Worm (Caenorhabditis elegans) whole organism, L4 larva: ENCODE measurements around the gene lyst-1.
A peak's percentile ranks its signal among the peaks of the same experiment; 100 is the strongest.

Experiments used
- T20F7.1 ChIP-seq: fragments of 200-800 bp; sonication (Bioruptor generic); optimal IDR thresholded peaks from 2 replicates; lab custom pipeline; 2018; ENCODE audit warnings: mild to moderate bottlenecking, missing genetic modification characterization, missing compliant biosample characterization
- aha-1 ChIP-seq: fragments of 150-350 bp; peaks from one replicate; lab custom pipeline; 2014; ENCODE audit warnings: missing biosample characterization, missing genetic modification characterization
- ama-1 ChIP-seq: fragments of 150-350 bp; optimal IDR thresholded peaks from 2 replicates; lab custom pipeline; 2014; ENCODE audit warnings: inconsistent platforms, mixed read lengths
- attf-4 ChIP-seq: sonication (generic microtip); optimal IDR thresholded peaks from 3 replicates; lab custom pipeline; 2017; ENCODE audit warnings: missing biosample characterization, missing genetic modification characterization
- ceh-44 ChIP-seq: fragments of 200-800 bp; sonication (Bioruptor generic); IDR thresholded peaks from 2 replicates; pipeline ENCODE4 v1.3.6; 2022; ENCODE audit warnings: missing genetic modification reagents, missing genetic modification characterization, missing compliant biosample characterization
- ceh-62 ChIP-seq: sonication (generic microtip); optimal IDR thresholded peaks from 2 replicates; lab custom pipeline; 2017; ENCODE audit warnings: missing biosample characterization, missing genetic modification characterization
- ceh-82 ChIP-seq: sonication (generic microtip); optimal IDR thresholded peaks from 2 replicates; lab custom pipeline; 2017; ENCODE audit warnings: missing biosample characterization, missing genetic modification characterization
- dmd-8 ChIP-seq: fragments of 200-800 bp; sonication (Bioruptor generic); IDR thresholded peaks from 2 replicates; pipeline ENCODE4 v1.3.6; 2022; ENCODE audit warnings: missing genetic modification characterization, missing compliant biosample characterization
- dmd-9 ChIP-seq: fragments of 200-800 bp; sonication (Bioruptor generic); IDR thresholded peaks from 2 replicates; pipeline ENCODE4 v1.3.6; 2022; ENCODE audit warnings: missing genetic modification reagents, missing genetic modification characterization, missing compliant biosample characterization
- duxl-1 ChIP-seq: sonication (generic microtip); optimal IDR thresholded peaks from 2 replicates; lab custom pipeline; 2016; ENCODE audit warnings: mild to moderate bottlenecking, missing genetic modification characterization, moderate library complexity, missing compliant biosample characterization; ENCODE audit not compliant: poor library complexity
- hlh-11 ChIP-seq: fragments of 200-800 bp; sonication (Bioruptor generic); optimal IDR thresholded peaks from 2 replicates; lab custom pipeline; 2018; ENCODE audit warnings: mild to moderate bottlenecking, missing genetic modification characterization, missing compliant biosample characterization
- hlh-30 ChIP-seq: sonication (generic microtip); optimal IDR thresholded peaks from 2 replicates; lab custom pipeline; 2017; ENCODE audit warnings: antibody characterized with exemption, mild to moderate bottlenecking, missing genetic modification characterization, missing compliant biosample characterization; ENCODE audit not compliant: insufficient read depth
- lim-7 ChIP-seq: fragments of 200-800 bp; sonication (Bioruptor generic); IDR thresholded peaks from 2 replicates; pipeline ENCODE4 v1.3.6; 2022; ENCODE audit warnings: missing genetic modification characterization, missing compliant biosample characterization
- madf-5 ChIP-seq, 2 experiments: fragments of 200-800 bp; sonication (Bioruptor generic); IDR thresholded peaks; 2 replicates each; pipeline ENCODE4 v1.3.6; 2022; ENCODE audit warnings: missing compliant biosample characterization in 2 of 2, missing genetic modification characterization in 2 of 2
- mep-1 ChIP-seq: fragments of 150-350 bp; sonication (generic microtip); optimal IDR thresholded peaks from 3 replicates; lab custom pipeline; 2014; ENCODE audit warnings: missing biosample characterization, missing genetic modification characterization
- mxl-3 ChIP-seq: fragments of 200-800 bp; sonication (Bioruptor generic); optimal IDR thresholded peaks from 2 replicates; lab custom pipeline; 2018; ENCODE audit warnings: mild to moderate bottlenecking, missing genetic modification characterization, missing compliant biosample characterization
- nhr-102 ChIP-seq: sonication (generic microtip); optimal IDR thresholded peaks from 2 replicates; lab custom pipeline; 2016; ENCODE audit warnings: mild to moderate bottlenecking, missing genetic modification characterization, moderate library complexity, missing compliant biosample characterization
- nhr-25 ChIP-seq: sonication (generic microtip); optimal IDR thresholded peaks from 2 replicates; lab custom pipeline; 2017; ENCODE audit warnings: missing genetic modification characterization, mild to moderate bottlenecking, missing compliant biosample characterization, antibody characterized with exemption, moderate library complexity, borderline replicate concordance; ENCODE audit not compliant: insufficient read depth
- nhr-48 ChIP-seq: sonication (generic microtip); optimal IDR thresholded peaks from 2 replicates; lab custom pipeline; 2016; ENCODE audit warnings: mild to moderate bottlenecking, missing genetic modification characterization, missing compliant biosample characterization
- pha-4 ChIP-seq, 2 experiments: fragments of 150-350 bp in 1 of 2; fragments of 200-800 bp in 1 of 2; sonication (Bioruptor generic) in 1 of 2; IDR thresholded peaks in 1 of 2; optimal IDR thresholded peaks in 1 of 2; 2 replicates each; pipeline versions ENCODE4 v1.3.6 to Lab custom; 2014 to 2022; ENCODE audit warnings: missing genetic modification characterization in 2 of 2, missing genetic modification reagents in 2 of 2, missing biosample characterization in 1 of 2, missing compliant biosample characterization in 1 of 2
- php-3 ChIP-seq: fragments of 200-800 bp; sonication (Bioruptor generic); IDR thresholded peaks from 2 replicates; pipeline ENCODE4 v1.3.6; 2022; ENCODE audit warnings: missing genetic modification reagents, missing genetic modification characterization, missing compliant biosample characterization
- sdz-12 ChIP-seq: fragments of 200-800 bp; sonication (Bioruptor generic); optimal IDR thresholded peaks from 2 replicates; lab custom pipeline; 2018; ENCODE audit warnings: mild to moderate bottlenecking, missing genetic modification characterization, missing compliant biosample characterization
- snpc-4 ChIP-seq: fragments of 150-350 bp; optimal IDR thresholded peaks from 2 replicates; lab custom pipeline; 2014; ENCODE audit warnings: missing biosample characterization, missing genetic modification characterization
- spr-3 ChIP-seq: fragments of 200-800 bp; sonication (Bioruptor generic); optimal IDR thresholded peaks from 2 replicates; lab custom pipeline; 2018; ENCODE audit warnings: mild to moderate bottlenecking, missing genetic modification characterization, missing compliant biosample characterization
- tag-97 ChIP-seq: fragments of 200-800 bp; sonication (Bioruptor generic); IDR thresholded peaks from 2 replicates; pipeline ENCODE4 v1.3.6; 2022; ENCODE audit warnings: missing genetic modification characterization, missing compliant biosample characterization
- unc-62 ChIP-seq, 3 experiments: fragments of 150-350 bp in 1 of 3; sonication (generic microtip); optimal IDR thresholded peaks in 2 of 3; peaks in 1 of 3; 1 replicate in 1 of 3; 2 replicates in 2 of 3; lab custom pipeline; 2014 to 2017; ENCODE audit warnings: missing biosample characterization in 3 of 3, missing genetic modification characterization in 3 of 3, missing genetic modification reagents in 3 of 3, missing genotype in 1 of 3
- zfp-2 ChIP-seq: sonication (generic microtip); optimal IDR thresholded peaks from 2 replicates; lab custom pipeline; 2016; ENCODE audit warnings: mild to moderate bottlenecking, missing genetic modification characterization, missing compliant biosample characterization
- zfp-3 ChIP-seq: fragments of 200-800 bp; sonication (Bioruptor generic); conservative IDR thresholded peaks from 2 replicates; pipeline ENCODE4 v1.3.6; 2022; ENCODE audit warnings: missing genetic modification reagents, missing genetic modification characterization, missing compliant biosample characterization

The lyst-1 gene

ce11 chrX:12168765-12169164 is 27.8 kb upstream of the lyst-1 start:
- TF ChIP-seq dmd-9 (GFP tag; lab: Robert Waterston, UW): no peak
- 0 out of 2 replicates have a peak, but pooled peaks have one; percentile 25 for TF ChIP-seq zfp-3
- TF ChIP-seq aha-1 (tag; lab: Kevin White, UChicago): peak; percentile 98
- TF ChIP-seq, all 104 proteins: peak for 2

- TF ChIP-seq nhr-25 (tag; lab: Kevin White, UChicago) (no peak), unc-62 (GFP tag; optimal IDR thresholded peaks at IDR 0.05 in 1 of 2; lab: Kevin White, UChicago) (peak in 1 of 2 experiments; percentile 72), unc-62 (tag; optimal IDR thresholded peaks at IDR 0.05; lab: Kevin White, UChicago) (no peak), hlh-30 (peak; percentile 71), php-3 (GFP tag; lab: Robert Waterston, UW) (no peak), madf-5 (GFP tag; IDR thresholded peaks at IDR 0.05; lab: Robert Waterston, UW) (no peak)
Measured at ce11 chrX:12167632-12168377, 26.9 kb upstream of the lyst-1 start.

- TF ChIP-seq tag-97 (no peak), T20F7.1 (GFP tag; lab: Kevin White, UChicago) (no peak), attf-4 (tag; lab: Kevin White, UChicago) (no peak), zfp-3 (no peak), spr-3 (GFP tag; lab: Kevin White, UChicago) (no peak), sdz-12 (no peak), unc-62 (GFP tag; optimal IDR thresholded peaks at IDR 0.05 in 1 of 2; lab: Kevin White, UChicago) (peak in 1 of 2 experiments; percentile 52), unc-62 (tag; optimal IDR thresholded peaks at IDR 0.05; lab: Kevin White, UChicago) (no peak)
Measured at ce11 chrX:12164943-12165342, 24.0 kb upstream of the lyst-1 start.

- TF ChIP-seq ceh-62 (tag; lab: Kevin White, UChicago) (no peak), zfp-2 (tag; lab: Kevin White, UChicago) (no peak), duxl-1 (no peak), mep-1 (tag; lab: Kevin White, UChicago) (no peak)
Measured at ce11 chrX:12164047-12164446, 23.1 kb upstream of the lyst-1 start.

ce11 chrX:12162659-12163058 is 21.7 kb upstream of the lyst-1 start:
- TF ChIP-seq unc-62 (GFP tag; optimal IDR thresholded peaks at IDR 0.05 in 1 of 2; lab: Kevin White, UChicago) (no peak), unc-62 (tag; optimal IDR thresholded peaks at IDR 0.05; lab: Kevin White, UChicago) (no peak), madf-5 (GFP tag; IDR thresholded peaks at IDR 0.05; lab: Robert Waterston, UW) (no peak), ama-1 (lab: Kevin White, UChicago) (no peak), dmd-8 (GFP tag; lab: Robert Waterston, UW) (no peak), pha-4 (GFP tag; IDR thresholded peaks at IDR 0.05; lab: Robert Waterston, UW) (peak; percentile 12; the same call in 1 of the 2 replicates), pha-4 (tag; optimal IDR thresholded peaks at IDR 0.05; lab: Kevin White, UChicago) (peak; percentile 83), aha-1 (tag; lab: Kevin White, UChicago) (peak; percentile 30), lim-7 (GFP tag; lab: Robert Waterston, UW) (no peak)
- TF ChIP-seq, all 104 proteins: peak for 2

- TF ChIP-seq mxl-3 (no peak), nhr-102 (tag; lab: Kevin White, UChicago) (no peak), snpc-4 (tag; lab: Kevin White, UChicago) (no peak), unc-62 (GFP tag; optimal IDR thresholded peaks at IDR 0.05 in 1 of 2; lab: Kevin White, UChicago) (peak in 1 of 2 experiments; percentile 25), unc-62 (tag; optimal IDR thresholded peaks at IDR 0.05; lab: Kevin White, UChicago) (no peak), php-3 (GFP tag; lab: Robert Waterston, UW) (no peak), nhr-48 (peak; percentile 26), ceh-82 (tag; lab: Kevin White, UChicago) (no peak), hlh-11 (tag; lab: Kevin White, UChicago) (peak; percentile 22), ceh-44 (GFP tag; lab: Robert Waterston, UW) (no peak)
Measured at ce11 chrX:12160002-12160690, 19.2 kb upstream of the lyst-1 start, which contains the start of gene F57G12.2. Gene F57G12.2 (minus strand): TSS chrX:12160052.
